Worm (Caenorhabditis elegans): ENCODE data around the gene F17C8.7.

DNA sequence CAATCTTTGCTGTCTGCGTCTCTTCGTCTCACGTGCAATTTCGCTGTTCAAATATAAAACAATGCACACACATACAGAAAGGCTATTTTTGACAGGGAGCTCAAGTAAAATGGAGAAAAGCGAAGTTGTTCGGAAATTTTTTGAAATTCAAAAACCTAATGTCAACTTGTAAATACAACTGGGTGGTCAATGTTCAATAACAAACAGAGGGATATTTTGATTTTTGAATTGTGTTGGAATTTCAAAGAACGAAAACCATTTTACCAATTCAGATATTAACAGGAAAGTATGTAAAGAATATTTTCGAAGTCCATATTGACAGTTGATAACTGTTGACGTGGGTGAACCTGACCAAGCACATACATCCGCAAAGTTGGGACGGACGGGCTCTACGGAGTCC is 47.2 kb upstream of the F17C8.7 start, which contains the start of gene tag-243:
- no peak for TF ChIP-seq ama-1 (optimal IDR thresholded peaks at IDR 0.05)
- no peak for TF ChIP-seq B0310.2 (tag; optimal IDR thresholded peaks at IDR 0.05)
- no peak for TF ChIP-seq ceh-13 (GFP tag; optimal IDR thresholded peaks at IDR 0.05)
- no peak for TF ChIP-seq ets-7 (tag; optimal IDR thresholded peaks at IDR 0.05)
- no peak for TF ChIP-seq tbx-37 (GFP tag; conservative IDR thresholded peaks at IDR 0.05)
- TF ChIP-seq flt-1 (GFP tag; IDR thresholded peaks at IDR 0.05) = no peak
- no peak for TF ChIP-seq scrt-1 (GFP tag; IDR thresholded peaks at IDR 0.05)
- no peak for TF ChIP-seq sea-1 (GFP tag; conservative IDR thresholded peaks at IDR 0.05)

All from whole organism, early embryonic.